Worm (Caenorhabditis elegans) whole organism, L4/young adult: ENCODE data around the gene plk-1.

Experiments
- W03F9.2 ChIP-seq: fragments of 150-350 bp; optimal IDR thresholded peaks from 2 replicates; lab custom pipeline; 2014; ENCODE audit warnings: missing biosample characterization, missing genetic modification characterization
- dao-5 ChIP-seq: sonication (generic microtip); optimal IDR thresholded peaks from 2 replicates; lab custom pipeline; 2016; ENCODE audit warnings: missing genotype, missing genetic modification characterization, moderate library complexity, missing compliant biosample characterization
- him-1 ChIP-seq: sonication (generic microtip); optimal IDR thresholded peaks from 2 replicates; lab custom pipeline; 2016; ENCODE audit warnings: missing genotype, missing genetic modification reagents, missing genetic modification characterization, missing compliant biosample characterization

ce11 chrIII:8080165-8080738, 20.9 kb upstream of the plk-1 start, which contains the start of the genes dcr-1 and apc-2:
- TF ChIP-seq him-1 (tag; lab: Kevin White, UChicago) (no peak), W03F9.2 (tag; lab: Kevin White, UChicago) (no peak), dao-5 (tag; lab: Kevin White, UChicago) (no peak)
